Fruit fly (Drosophila melanogaster) whole organism, embryonic: ENCODE results near the gene CG4297.

Experiments used
- Abd-B ChIP-seq: fragments of 200-800 bp; sonication (Bioruptor generic); optimal IDR thresholded peaks from 2 replicates; lab custom pipeline; 2018; ENCODE audit warnings: missing biosample characterization, mild to moderate bottlenecking, missing genetic modification characterization, moderate library complexity
- CG10274 ChIP-seq: fragments of 200-800 bp; sonication (Bioruptor generic); optimal IDR thresholded peaks from 3 replicates; lab custom pipeline; 2017; ENCODE audit warnings: missing biosample characterization, mild to moderate bottlenecking, missing genetic modification characterization
- CG11085 ChIP-seq: fragments of 200-800 bp; sonication (Bioruptor generic); IDR thresholded peaks from 2 replicates; pipeline ENCODE4 v1.3.6; 2022; ENCODE audit warnings: missing biosample characterization, missing genetic modification characterization
- CG11695 ChIP-seq: fragments of 200-800 bp; sonication (Bioruptor generic); IDR thresholded peaks from 3 replicates; pipeline ENCODE4 v1.3.6; 2022; ENCODE audit warnings: missing biosample characterization, missing genetic modification characterization
- CG12659 ChIP-seq: fragments of 200-800 bp; sonication (Bioruptor generic); optimal IDR thresholded peaks from 3 replicates; lab custom pipeline; 2017; ENCODE audit warnings: mild to moderate bottlenecking, missing biosample characterization, missing genetic modification reagents, missing genetic modification characterization
- CG14014 ChIP-seq: fragments of 200-800 bp; sonication (Bioruptor generic); IDR thresholded peaks from 2 replicates; pipeline ENCODE4 v1.3.6; 2022; ENCODE audit warnings: missing biosample characterization, missing genetic modification characterization
- CG1602 ChIP-seq: fragments of 200-800 bp; sonication (Bioruptor generic); optimal IDR thresholded peaks from 3 replicates; lab custom pipeline; 2016; ENCODE audit warnings: missing biosample characterization, missing genetic modification characterization
- CG16863 ChIP-seq: fragments of 200-800 bp; sonication (Bioruptor generic); optimal IDR thresholded peaks from 3 replicates; lab custom pipeline; 2016; ENCODE audit warnings: missing biosample characterization, missing genetic modification characterization
- CG18262 ChIP-seq: fragments of 200-800 bp; optimal IDR thresholded peaks from 3 replicates; lab custom pipeline; 2019; ENCODE audit warnings: missing biosample characterization, mild to moderate bottlenecking, missing genetic modification characterization, moderate library complexity
- CG18764 ChIP-seq: fragments of 200-800 bp; sonication (Bioruptor generic); optimal IDR thresholded peaks from 3 replicates; lab custom pipeline; 2016; ENCODE audit warnings: missing biosample characterization, missing genetic modification characterization
- CG2202 ChIP-seq: fragments of 200-800 bp; sonication (Bioruptor generic); optimal IDR thresholded peaks from 2 replicates; lab custom pipeline; 2018; ENCODE audit warnings: missing biosample characterization, mild to moderate bottlenecking, missing genetic modification characterization
- CG3995 ChIP-seq: fragments of 200-800 bp; sonication (Bioruptor generic); optimal IDR thresholded peaks from 3 replicates; lab custom pipeline; 2016; ENCODE audit warnings: missing biosample characterization, missing genetic modification characterization
- CG7271 ChIP-seq: fragments of 200-800 bp; sonication (Bioruptor generic); optimal IDR thresholded peaks from 2 replicates; lab custom pipeline; 2018; ENCODE audit warnings: missing biosample characterization, mild to moderate bottlenecking, missing genetic modification characterization, moderate library complexity
- CG7963 ChIP-seq: fragments of 200-800 bp; sonication (Bioruptor generic); IDR thresholded peaks from 3 replicates; pipeline ENCODE4 v1.3.6; 2022; ENCODE audit warnings: missing biosample characterization, missing genetic modification characterization; ENCODE audit not compliant: partially characterized antibody
- CG8281 ChIP-seq: fragments of 200-800 bp; sonication (Bioruptor generic); optimal IDR thresholded peaks from 2 replicates; lab custom pipeline; 2018; ENCODE audit warnings: missing biosample characterization, mild to moderate bottlenecking, missing genetic modification characterization, moderate library complexity
- CG8388 ChIP-seq: fragments of 200-800 bp; sonication (Bioruptor generic); optimal IDR thresholded peaks from 2 replicates; lab custom pipeline; 2019; ENCODE audit warnings: missing biosample characterization, mild to moderate bottlenecking, missing genetic modification characterization, moderate library complexity
- CG9215 ChIP-seq: fragments of 200-800 bp; sonication (Bioruptor generic); IDR thresholded peaks from 2 replicates; pipeline ENCODE4 v1.3.6; 2022; ENCODE audit warnings: missing biosample characterization, missing genetic modification characterization
- CG9609 ChIP-seq: fragments of 200-800 bp; sonication (Bioruptor generic); optimal IDR thresholded peaks from 3 replicates; lab custom pipeline; 2016; ENCODE audit warnings: missing biosample characterization, missing genetic modification characterization
- Dip2 ChIP-seq: fragments of 200-800 bp; sonication (Bioruptor generic); IDR thresholded peaks from 2 replicates; pipeline ENCODE4 v1.3.6; 2022; ENCODE audit warnings: missing biosample characterization, missing genetic modification characterization
- Dip3 ChIP-seq: fragments of 200-800 bp; sonication (Bioruptor generic); optimal IDR thresholded peaks from 3 replicates; lab custom pipeline; 2016; ENCODE audit warnings: missing biosample characterization, missing genetic modification characterization
- E2f2 ChIP-seq: fragments of 200-800 bp; sonication (Bioruptor generic); IDR thresholded peaks from 2 replicates; pipeline ENCODE4 v1.3.6; 2022; ENCODE audit warnings: missing biosample characterization, missing genetic modification characterization
- Hr51 ChIP-seq, 2 experiments: fragments of 200-800 bp; sonication (Bioruptor generic); optimal IDR thresholded peaks; 2 replicates in 1 of 2; 3 replicates in 1 of 2; lab custom pipeline; 2016 to 2018; ENCODE audit warnings: missing biosample characterization in 2 of 2, missing genetic modification characterization in 2 of 2, mild to moderate bottlenecking in 1 of 2, moderate library complexity in 1 of 2
- MESR4 ChIP-seq: fragments of 200-800 bp; sonication (Bioruptor generic); optimal IDR thresholded peaks from 2 replicates; lab custom pipeline; 2018; ENCODE audit warnings: missing biosample characterization, mild to moderate bottlenecking, missing genetic modification characterization, moderate library complexity
- Mes4 ChIP-seq: fragments of 200-800 bp; sonication (Bioruptor generic); optimal IDR thresholded peaks from 2 replicates; lab custom pipeline; 2016; ENCODE audit warnings: missing biosample characterization, missing genetic modification characterization
- ara ChIP-seq: fragments of 200-800 bp; sonication (Bioruptor generic); IDR thresholded peaks from 2 replicates; pipeline ENCODE4 v1.3.6; 2022; ENCODE audit warnings: missing biosample characterization, missing genetic modification characterization
- bowl ChIP-seq: fragments of 200-800 bp; sonication (Bioruptor generic); IDR thresholded peaks from 2 replicates; pipeline ENCODE4 v1.3.6; 2022; ENCODE audit warnings: missing biosample characterization, missing genetic modification characterization
- cg ChIP-seq: fragments of 200-800 bp; sonication (Bioruptor generic); optimal IDR thresholded peaks from 3 replicates; lab custom pipeline; 2019; ENCODE audit warnings: missing biosample characterization, mild to moderate bottlenecking, missing genetic modification characterization, moderate library complexity
- chn ChIP-seq: fragments of 200-800 bp; sonication (Bioruptor generic); optimal IDR thresholded peaks from 2 replicates; lab custom pipeline; 2016; ENCODE audit warnings: missing biosample characterization, missing genetic modification characterization
- disco-r ChIP-seq: fragments of 200-800 bp; sonication (Bioruptor generic); optimal IDR thresholded peaks from 2 replicates; lab custom pipeline; 2016; ENCODE audit warnings: missing biosample characterization, missing genetic modification characterization
- dpn ChIP-seq, 2 experiments: fragments of 200-800 bp; sonication (Bioruptor generic); optimal IDR thresholded peaks; 3 replicates each; lab custom pipeline; 2016; ENCODE audit warnings: missing biosample characterization in 2 of 2, missing genetic modification characterization in 2 of 2
- ems ChIP-seq: fragments of 200-800 bp; sonication (Bioruptor generic); optimal IDR thresholded peaks from 3 replicates; lab custom pipeline; 2016; ENCODE audit warnings: missing biosample characterization, missing genetic modification characterization
- esg ChIP-seq: fragments of 200-800 bp; sonication (Bioruptor generic); conservative IDR thresholded peaks from 2 replicates; pipeline ENCODE4 v1.3.6; 2022; ENCODE audit warnings: missing biosample characterization, missing genetic modification characterization
- fd96Cb ChIP-seq: fragments of 200-800 bp; sonication (Bioruptor generic); optimal IDR thresholded peaks from 2 replicates; lab custom pipeline; 2018; ENCODE audit warnings: missing biosample characterization, mild to moderate bottlenecking, missing genetic modification characterization, moderate library complexity
- fru ChIP-seq: fragments of >200 bp; optimal IDR thresholded peaks from 2 replicates; lab custom pipeline; 2017
- grau ChIP-seq: fragments of 200-800 bp; optimal IDR thresholded peaks from 3 replicates; lab custom pipeline; 2019; ENCODE audit warnings: missing biosample characterization, mild to moderate bottlenecking, missing genetic modification characterization, moderate library complexity
- mld ChIP-seq: fragments of 200-800 bp; sonication (Bioruptor generic); IDR thresholded peaks from 3 replicates; pipeline ENCODE4 v1.3.6; 2022; ENCODE audit warnings: missing biosample characterization, missing genetic modification characterization; ENCODE audit not compliant: partially characterized antibody
- nom ChIP-seq: fragments of 200-800 bp; sonication (Bioruptor generic); optimal IDR thresholded peaks from 2 replicates; lab custom pipeline; 2017; ENCODE audit warnings: missing biosample characterization, missing genetic modification characterization, mild to moderate bottlenecking, moderate library complexity, missing genetic modification reagents
- odd ChIP-seq: fragments of 200-800 bp; sonication (Bioruptor generic); optimal IDR thresholded peaks from 2 replicates; lab custom pipeline; 2017; ENCODE audit warnings: missing biosample characterization, mild to moderate bottlenecking, missing genetic modification characterization
- psq ChIP-seq: fragments of 200-800 bp; sonication (Bioruptor generic); optimal IDR thresholded peaks from 2 replicates; lab custom pipeline; 2017; ENCODE audit warnings: missing biosample characterization, missing genetic modification characterization
- ro ChIP-seq: fragments of 200-800 bp; sonication (Bioruptor generic); IDR thresholded peaks from 2 replicates; pipeline ENCODE4 v1.3.6; 2022; ENCODE audit warnings: missing biosample characterization, missing genetic modification characterization
- row ChIP-seq: fragments of 200-800 bp; sonication (Bioruptor generic); IDR thresholded peaks from 3 replicates; pipeline ENCODE4 v1.3.6; 2022; ENCODE audit warnings: missing biosample characterization, missing genetic modification characterization
- sens ChIP-seq: fragments of 200-800 bp; sonication (Bioruptor generic); peaks from one replicate; lab custom pipeline; 2016; ENCODE audit warnings: missing biosample characterization, missing genetic modification characterization
- shn ChIP-seq: fragments of 200-800 bp; sonication (Bioruptor generic); optimal IDR thresholded peaks from 3 replicates; lab custom pipeline; 2016; ENCODE audit warnings: missing biosample characterization, missing genetic modification characterization
- slou ChIP-seq: fragments of 200-800 bp; sonication (Bioruptor generic); optimal IDR thresholded peaks from 3 replicates; lab custom pipeline; 2016; ENCODE audit warnings: missing biosample characterization, missing genetic modification characterization
- so ChIP-seq: fragments of 200-800 bp; sonication (Bioruptor generic); IDR thresholded peaks from 3 replicates; pipeline ENCODE4 v1.3.6; 2022; ENCODE audit warnings: missing biosample characterization, missing genetic modification characterization
- stwl ChIP-seq: fragments of 200-800 bp; sonication (Bioruptor generic); optimal IDR thresholded peaks from 3 replicates; lab custom pipeline; 2018; ENCODE audit warnings: missing biosample characterization, mild to moderate bottlenecking, missing genetic modification characterization, moderate library complexity
- unpg ChIP-seq: fragments of 200-800 bp; sonication (Bioruptor generic); optimal IDR thresholded peaks from 3 replicates; lab custom pipeline; 2018; ENCODE audit warnings: missing biosample characterization, mild to moderate bottlenecking, missing genetic modification characterization, moderate library complexity
- usp ChIP-seq: fragments of >200 bp; optimal IDR thresholded peaks from 2 replicates; lab custom pipeline; 2017; ENCODE audit warnings: missing biosample characterization, missing genetic modification characterization
- yki ChIP-seq: fragments of >200 bp; optimal IDR thresholded peaks from 3 replicates; lab custom pipeline; 2018

CG4297 gene

dm6 chr2L:516032-516993 is 44.3 kb upstream of the CG4297 start (continued):
- TF ChIP-seq CG16863 (GFP tag; lab: Kevin White, UChicago) (peak; percentile 57), MESR4 (GFP tag; lab: Kevin White, UChicago) (peak; percentile 10), CG8281 (tag; lab: Kevin White, UChicago) (peak; percentile 48), slou (peak; percentile 31), CG7963 (no peak), ems (GFP tag; lab: Kevin White, UChicago) (peak; percentile 35), psq (GFP tag; lab: Kevin White, UChicago) (peak; percentile 19), sens (GFP tag; lab: Kevin White, UChicago) (peak; percentile 95), CG10274 (GFP tag; lab: Kevin White, UChicago) (no peak), shn (peak; percentile 16), mld (no peak), CG14014 (peak; percentile 75), CG2202 (tag; lab: Kevin White, UChicago) (peak; percentile 76), ro (no peak), CG8388 (peak; percentile 79), unpg (peak; percentile 79), CG1602 (peak; percentile 65), so (GFP tag; lab: Robert Waterston, UW) (peak; percentile 61; the same call in 1 of the 3 replicates), CG11085 (GFP tag; lab: Robert Waterston, UW) (peak; percentile 69), Dip3 (GFP tag; lab: Kevin White, UChicago) (peak; percentile 18), chn (peak; percentile 80), CG18764 (GFP tag; lab: Kevin White, UChicago) (peak; percentile 49), odd (GFP tag; lab: Kevin White, UChicago) (peak; percentile 27), usp (GFP tag; lab: Kevin White, UChicago) (no peak), stwl (tag; lab: Kevin White, UChicago) (no peak), CG18262 (tag; lab: Kevin White, UChicago) (peak; percentile 84), fd96Cb (tag; lab: Kevin White, UChicago) (peak; percentile 86), esg (GFP tag; lab: Robert Waterston, UW) (peak; percentile 61), yki (peak; percentile 5), Hr51 (GFP tag; optimal IDR thresholded peaks at IDR 0.05; lab: Kevin White, UChicago) (peak; percentile 25 to 74), E2f2 (GFP tag; lab: Robert Waterston, UW) (peak; percentile 44; the same call in 1 of the 2 replicates), Abd-B (GFP tag; lab: Kevin White, UChicago) (peak; percentile 51), grau (tag; lab: Kevin White, UChicago) (peak; percentile 75), Mes4 (peak; percentile 67), CG9215 (GFP tag; lab: Robert Waterston, UW) (peak; percentile 37; the same call in 1 of the 2 replicates), fru (no peak), dpn (GFP tag; optimal IDR thresholded peaks at IDR 0.05; lab: Kevin White, UChicago) (peak; percentile 67 to 70), CG3995 (no peak), Dip2 (no peak), bowl (GFP tag; lab: Robert Waterston, UW) (no peak), disco-r (GFP tag; lab: Kevin White, UChicago) (no peak), cg (GFP tag; lab: Kevin White, UChicago) (peak; percentile 9), CG7271 (tag; lab: Kevin White, UChicago) (peak; percentile 4), CG11695 (peak; percentile 63; the same call in 1 of the 3 replicates), nom (GFP tag; lab: Kevin White, UChicago) (peak; percentile 39), CG9609 (GFP tag; lab: Kevin White, UChicago) (peak; percentile 43), ara (GFP tag; lab: Robert Waterston, UW) (peak; percentile 82), CG12659 (GFP tag; lab: Kevin White, UChicago) (peak; percentile 72), row (GFP tag; lab: Robert Waterston, UW) (peak; percentile 88)
